Worm (Caenorhabditis elegans) whole organism, L1 larva: ENCODE results near the gene C28C12.12.

ENCODE experiments used
- C34B4.2 ChIP-seq: sonication (generic microtip); optimal IDR thresholded peaks from 2 replicates; lab custom pipeline; 2017; ENCODE audit warnings: mild to moderate bottlenecking, missing genetic modification characterization, missing compliant biosample characterization
- blmp-1 ChIP-seq: fragments of 150-350 bp; optimal IDR thresholded peaks from 2 replicates; lab custom pipeline; 2014; ENCODE audit warnings: missing biosample characterization, missing genetic modification characterization
- ceh-8 ChIP-seq: fragments of 200-800 bp; sonication (Bioruptor generic); optimal IDR thresholded peaks from 2 replicates; lab custom pipeline; 2018; ENCODE audit warnings: mild to moderate bottlenecking, missing genetic modification characterization, moderate library complexity, missing compliant biosample characterization
- dsc-1 ChIP-seq: sonication (generic microtip); optimal IDR thresholded peaks from 2 replicates; lab custom pipeline; 2016; ENCODE audit warnings: mild to moderate bottlenecking, missing genetic modification characterization, missing compliant biosample characterization
- efl-1 ChIP-seq, 4 experiments: fragments of 150-350 bp; optimal IDR thresholded peaks in 3 of 4; peaks in 1 of 4; 1 replicate in 1 of 4; 2 replicates in 3 of 4; lab custom pipeline; 2014; ENCODE audit warnings: missing biosample characterization in 2 of 4, missing genetic modification characterization in 2 of 4, missing genetic modification reagents in 2 of 4
- elt-3 ChIP-seq, 6 experiments: fragments of 150-350 bp in 1 of 6; sonication (generic microtip); optimal IDR thresholded peaks; 2 replicates each; lab custom pipeline; 2017 to 2018; ENCODE audit warnings: missing biosample characterization in 6 of 6, missing genetic modification characterization in 6 of 6, inconsistent platforms in 1 of 6
- ets-5 ChIP-seq: fragments of 200-800 bp; sonication (Bioruptor generic); IDR thresholded peaks from 2 replicates; pipeline ENCODE4 v1.3.6; 2022; ENCODE audit warnings: missing genetic modification characterization, missing compliant biosample characterization
- grh-1 ChIP-seq: fragments of 200-800 bp; sonication (Bioruptor generic); IDR thresholded peaks from 2 replicates; pipeline ENCODE4 v1.3.6; 2022; ENCODE audit warnings: missing genetic modification reagents, missing genetic modification characterization, missing compliant biosample characterization
- isw-1 ChIP-seq: fragments of 200-800 bp; sonication (Bioruptor generic); IDR thresholded peaks from 2 replicates; pipeline ENCODE4 v1.3.6; 2022; ENCODE audit warnings: missing genetic modification characterization, missing compliant biosample characterization
- lin-35 ChIP-seq, 2 experiments: fragments of 150-350 bp; optimal IDR thresholded peaks; 2 replicates each; lab custom pipeline; 2014; ENCODE audit warnings: missing biosample characterization in 2 of 2, missing genetic modification characterization in 2 of 2, missing genetic modification reagents in 2 of 2
- mep-1 ChIP-seq: fragments of 150-350 bp; optimal IDR thresholded peaks from 2 replicates; lab custom pipeline; 2014; ENCODE audit warnings: missing biosample characterization, missing genetic modification characterization
- nhr-11 ChIP-seq: fragments of 150-350 bp; optimal IDR thresholded peaks from 2 replicates; lab custom pipeline; 2014; ENCODE audit warnings: missing biosample characterization, missing genetic modification characterization
- nhr-28 ChIP-seq: fragments of 150-350 bp; optimal IDR thresholded peaks from 2 replicates; lab custom pipeline; 2014; ENCODE audit warnings: missing biosample characterization, missing genetic modification characterization
- nhr-77 ChIP-seq: fragments of 150-350 bp; optimal IDR thresholded peaks from 2 replicates; lab custom pipeline; 2014; ENCODE audit warnings: missing biosample characterization, missing genetic modification characterization
- sox-4 ChIP-seq: sonication (generic microtip); optimal IDR thresholded peaks from 2 replicates; lab custom pipeline; 2016; ENCODE audit warnings: missing genetic modification characterization, missing compliant biosample characterization
- unc-130 ChIP-seq: fragments of 150-350 bp; optimal IDR thresholded peaks from 2 replicates; lab custom pipeline; 2017; ENCODE audit warnings: missing biosample characterization, missing genetic modification characterization, inconsistent platforms
- unc-30 ChIP-seq: sonication (generic microtip); optimal IDR thresholded peaks from 2 replicates; lab custom pipeline; 2017; ENCODE audit warnings: missing biosample characterization, missing genetic modification characterization
- unc-86 ChIP-seq: sonication (generic microtip); optimal IDR thresholded peaks from 2 replicates; lab custom pipeline; 2016; ENCODE audit warnings: missing genetic modification characterization, missing compliant biosample characterization
- xbp-1 ChIP-seq: sonication (generic microtip); optimal IDR thresholded peaks from 2 replicates; lab custom pipeline; 2016; ENCODE audit warnings: missing genetic modification characterization, missing compliant biosample characterization

The C28C12.12 gene

ce11 chrIV:8449869-8450268 lies 46.3 kb downstream of the C28C12.12 start:
- TF ChIP-seq nhr-11 (tag; lab: Kevin White, UChicago) (no peak), lin-35 (GFP tag; optimal IDR thresholded peaks at IDR 0.05; lab: Kevin White, UChicago) (no peak), isw-1 (GFP tag; lab: Robert Waterston, UW) (no peak), ets-5 (GFP tag; lab: Robert Waterston, UW) (no peak), grh-1 (GFP tag; lab: Robert Waterston, UW) (no peak), C34B4.2 (tag; lab: Kevin White, UChicago) (no peak), nhr-28 (tag; lab: Kevin White, UChicago) (no peak), dsc-1 (tag; lab: Kevin White, UChicago) (no peak), elt-3 (tag; optimal IDR thresholded peaks at IDR 0.05; lab: Kevin White, UChicago) (no peak), unc-30 (no peak), sox-4 (tag; lab: Kevin White, UChicago) (no peak), xbp-1 (tag; lab: Kevin White, UChicago) (no peak), ceh-8 (GFP tag; lab: Kevin White, UChicago) (no peak), blmp-1 (tag; lab: Kevin White, UChicago) (no peak)

DNA sequence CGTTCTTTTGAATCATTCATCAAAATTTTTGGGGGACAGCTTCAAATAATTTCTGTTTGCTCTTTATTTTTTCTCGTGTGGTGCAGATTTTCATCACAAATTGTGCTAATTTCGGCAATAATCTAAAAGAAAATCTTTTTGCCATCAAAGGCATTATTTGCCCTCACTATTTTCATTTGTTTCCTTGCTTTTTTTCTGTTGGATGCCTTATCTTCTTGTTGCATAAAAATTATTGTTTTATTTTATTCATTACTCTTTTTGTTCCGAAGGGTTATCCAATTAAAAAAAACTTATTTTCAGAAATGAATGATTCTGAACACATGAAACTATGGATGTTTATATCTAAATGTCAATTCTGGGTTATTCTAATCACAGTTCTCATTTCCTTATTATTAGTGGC lies 49.3 kb downstream of the C28C12.12 start, which contains the start of gene T01B11.1:
Gene T01B11.1 (plus strand): TSS at position 301 of the 400 bp plus-strand sequence.
- TF ChIP-seq nhr-77 (tag; lab: Kevin White, UChicago) (no peak), mep-1 (tag; lab: Kevin White, UChicago) (no peak), isw-1 (GFP tag; lab: Robert Waterston, UW) (no peak), unc-130 (tag; lab: Kevin White, UChicago) (no peak), efl-1 (optimal IDR thresholded peaks at IDR 0.05; lab: Kevin White, UChicago) (no peak), efl-1 (GFP tag; optimal IDR thresholded peaks at IDR 0.05 in 1 of 2; lab: Kevin White, UChicago) (peak in 1 of 2 experiments; percentile 4), unc-86 (no peak)
